Worm (Caenorhabditis elegans): ENCODE data around the gene Y38H6A.5.
"Not testable (repeated sequence)": the region's sequence is repeated elsewhere in the genome, so short reads cannot be mapped to it uniquely, and the experiment has no call there.

DNA sequence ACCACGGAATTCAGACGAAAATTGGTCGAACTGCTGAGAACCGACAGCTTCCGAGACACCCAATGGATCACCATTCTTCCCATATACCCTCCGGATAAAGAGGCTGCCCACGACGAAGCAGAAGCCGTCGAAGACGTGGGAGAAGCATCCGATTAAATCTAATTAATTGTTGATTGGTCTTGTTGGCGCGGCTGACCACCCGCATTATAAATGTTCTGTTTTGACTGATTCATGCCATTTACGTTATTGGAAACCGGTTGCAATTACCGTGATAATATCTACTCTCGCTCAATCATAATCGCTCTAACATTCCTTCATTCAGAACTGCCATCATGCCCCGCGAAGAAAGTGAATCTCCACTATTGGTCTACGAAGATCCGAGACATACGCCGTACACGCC, 31.9 kb downstream of the Y38H6A.5 start, which contains the start of gene ZC15.3:
- TF ChIP-seq elt-3 (tag; optimal IDR thresholded peaks at IDR 0.05); unc-39 (tag; optimal IDR thresholded peaks at IDR 0.05); unc-120 (tag; optimal IDR thresholded peaks at IDR 0.05; ENCODE audit: poor library complexity, severe bottlenecking); nhr-76 (tag; optimal IDR thresholded peaks at IDR 0.05): not testable (repeated sequence)
